Fruit fly (Drosophila melanogaster) whole organism, embryonic: ENCODE data around the gene dj-1beta.

Experiments used
- Atf6 ChIP-seq: fragments of 200-800 bp; sonication (Bioruptor generic); IDR thresholded peaks from 2 replicates; pipeline ENCODE4 v1.3.6; 2022; ENCODE audit warnings: missing biosample characterization, missing genetic modification characterization
- B-H1 ChIP-seq: fragments of 200-800 bp; sonication (Bioruptor generic); IDR thresholded peaks from 3 replicates; pipeline ENCODE4 v1.3.6; 2022; ENCODE audit warnings: missing biosample characterization, missing genetic modification characterization
- CG10209 ChIP-seq: fragments of 200-800 bp; sonication (Bioruptor generic); optimal IDR thresholded peaks from 3 replicates; lab custom pipeline; 2017; ENCODE audit warnings: missing biosample characterization, mild to moderate bottlenecking, missing genetic modification characterization, missing genetic modification reagents
- CG10267 ChIP-seq: fragments of 200-800 bp; sonication (Bioruptor generic); optimal IDR thresholded peaks from 2 replicates; lab custom pipeline; 2018; ENCODE audit warnings: missing biosample characterization, mild to moderate bottlenecking, missing genetic modification characterization, moderate library complexity
- CG10959 ChIP-seq: fragments of 200-800 bp; sonication (Bioruptor generic); IDR thresholded peaks from 2 replicates; pipeline ENCODE4 v1.3.6; 2022; ENCODE audit warnings: missing biosample characterization, missing genetic modification characterization
- CG11504 ChIP-seq: fragments of 200-800 bp; sonication (Bioruptor generic); optimal IDR thresholded peaks from 3 replicates; lab custom pipeline; 2019; ENCODE audit warnings: missing biosample characterization, mild to moderate bottlenecking, missing genetic modification characterization, moderate library complexity
- CG11723 ChIP-seq: fragments of 200-800 bp; sonication (Bioruptor generic); optimal IDR thresholded peaks from 2 replicates; lab custom pipeline; 2017; ENCODE audit warnings: missing biosample characterization, mild to moderate bottlenecking, missing genetic modification characterization
- CG14710 ChIP-seq: fragments of 200-800 bp; sonication (Bioruptor generic); optimal IDR thresholded peaks from 3 replicates; lab custom pipeline; 2019; ENCODE audit warnings: missing biosample characterization, mild to moderate bottlenecking, missing genetic modification characterization, moderate library complexity
- CG17361 ChIP-seq: fragments of 200-800 bp; sonication (Bioruptor generic); IDR thresholded peaks from 3 replicates; pipeline ENCODE4 v1.3.6; 2022; ENCODE audit warnings: missing biosample characterization, missing genetic modification characterization
- CG33557 ChIP-seq: fragments of 200-800 bp; sonication (Bioruptor generic); optimal IDR thresholded peaks from 2 replicates; lab custom pipeline; 2019; ENCODE audit warnings: missing biosample characterization, mild to moderate bottlenecking, missing genetic modification characterization, moderate library complexity
- CG3407 ChIP-seq: fragments of 200-800 bp; sonication (Bioruptor generic); optimal IDR thresholded peaks from 2 replicates; lab custom pipeline; 2018; ENCODE audit warnings: missing biosample characterization, mild to moderate bottlenecking, missing genetic modification characterization
- CG34224 ChIP-seq: fragments of 200-800 bp; sonication (Bioruptor generic); IDR thresholded peaks from 3 replicates; pipeline ENCODE4 v1.3.6; 2022; ENCODE audit warnings: missing biosample characterization, missing genetic modification characterization; ENCODE audit not compliant: partially characterized antibody
- CG4328 ChIP-seq: fragments of 200-800 bp; sonication (Bioruptor generic); optimal IDR thresholded peaks from 3 replicates; lab custom pipeline; 2017; ENCODE audit warnings: missing biosample characterization, missing genetic modification reagents, missing genetic modification characterization
- CG6689 ChIP-seq: fragments of 200-800 bp; sonication (Bioruptor generic); IDR thresholded peaks from 2 replicates; pipeline ENCODE4 v1.3.6; 2022; ENCODE audit warnings: missing biosample characterization, missing genetic modification characterization
- CG7963 ChIP-seq: fragments of 200-800 bp; sonication (Bioruptor generic); IDR thresholded peaks from 3 replicates; pipeline ENCODE4 v1.3.6; 2022; ENCODE audit warnings: missing biosample characterization, missing genetic modification characterization; ENCODE audit not compliant: partially characterized antibody
- CG8281 ChIP-seq: fragments of 200-800 bp; sonication (Bioruptor generic); optimal IDR thresholded peaks from 2 replicates; lab custom pipeline; 2018; ENCODE audit warnings: missing biosample characterization, mild to moderate bottlenecking, missing genetic modification characterization, moderate library complexity
- CG9437 ChIP-seq: fragments of 200-800 bp; sonication (Bioruptor generic); optimal IDR thresholded peaks from 2 replicates; lab custom pipeline; 2018; ENCODE audit warnings: missing biosample characterization, mild to moderate bottlenecking, missing genetic modification characterization
- Camta ChIP-seq: fragments of 200-800 bp; sonication (Bioruptor generic); optimal IDR thresholded peaks from 2 replicates; lab custom pipeline; 2016; ENCODE audit warnings: missing biosample characterization, missing genetic modification characterization
- D19A ChIP-seq: fragments of 200-800 bp; optimal IDR thresholded peaks from 3 replicates; lab custom pipeline; 2019; ENCODE audit warnings: missing biosample characterization, mild to moderate bottlenecking, missing genetic modification characterization, moderate library complexity
- Dad ChIP-seq: fragments of 200-800 bp; sonication (Bioruptor generic); optimal IDR thresholded peaks from 3 replicates; lab custom pipeline; 2016; ENCODE audit warnings: missing biosample characterization, missing genetic modification characterization
- Dbx ChIP-seq: fragments of 200-800 bp; sonication (Bioruptor generic); IDR thresholded peaks from 3 replicates; pipeline ENCODE4 v1.3.6; 2022; ENCODE audit warnings: missing biosample characterization, missing genetic modification characterization
- HLH54F ChIP-seq: fragments of 200-800 bp; sonication (Bioruptor generic); optimal IDR thresholded peaks from 3 replicates; lab custom pipeline; 2016; ENCODE audit warnings: missing biosample characterization, missing genetic modification characterization
- Meics ChIP-seq: fragments of 200-800 bp; sonication (Bioruptor generic); optimal IDR thresholded peaks from 2 replicates; lab custom pipeline; 2017; ENCODE audit warnings: missing biosample characterization, mild to moderate bottlenecking, missing genetic modification characterization
- Mrtf ChIP-seq: fragments of 200-800 bp; sonication (Bioruptor generic); IDR thresholded peaks from 3 replicates; pipeline ENCODE4 v1.3.6; 2022; ENCODE audit warnings: missing biosample characterization, missing genetic modification characterization
- NfI ChIP-seq: fragments of 200-800 bp; sonication (Bioruptor generic); optimal IDR thresholded peaks from 3 replicates; lab custom pipeline; 2018; ENCODE audit warnings: missing biosample characterization, mild to moderate bottlenecking, missing genetic modification characterization, moderate library complexity
- Poxn ChIP-seq: fragments of 200-800 bp; sonication (Bioruptor generic); IDR thresholded peaks from 2 replicates; pipeline ENCODE4 v1.3.6; 2022; ENCODE audit warnings: missing biosample characterization, missing genetic modification characterization
- Scr ChIP-seq: fragments of 200-800 bp; sonication (Bioruptor generic); IDR thresholded peaks from 2 replicates; pipeline ENCODE4 v1.3.6; 2022; ENCODE audit warnings: missing biosample characterization, missing genetic modification characterization; ENCODE audit not compliant: partially characterized antibody
- Side ChIP-seq: fragments of 200-800 bp; sonication (Bioruptor generic); optimal IDR thresholded peaks from 2 replicates; lab custom pipeline; 2016; ENCODE audit warnings: missing biosample characterization, missing genetic modification characterization
- Xbp1 ChIP-seq: fragments of 200-800 bp; sonication (Bioruptor generic); optimal IDR thresholded peaks from 3 replicates; lab custom pipeline; 2016; ENCODE audit warnings: missing biosample characterization, mild to moderate bottlenecking, missing genetic modification characterization
- ash1 ChIP-seq: fragments of 200-800 bp; sonication (Bioruptor generic); optimal IDR thresholded peaks from 2 replicates; lab custom pipeline; 2018; ENCODE audit warnings: missing biosample characterization, mild to moderate bottlenecking, missing genetic modification characterization
- bab2 ChIP-seq: fragments of 200-800 bp; sonication (Bioruptor generic); optimal IDR thresholded peaks from 2 replicates; lab custom pipeline; 2016; ENCODE audit warnings: missing biosample characterization, missing genetic modification characterization
- br ChIP-seq: fragments of >200 bp; optimal IDR thresholded peaks from 2 replicates; lab custom pipeline; 2017
- bsh ChIP-seq, 2 experiments: fragments of 200-800 bp; sonication (Bioruptor generic); optimal IDR thresholded peaks; 2 replicates each; lab custom pipeline; 2017 to 2018; ENCODE audit warnings: mild to moderate bottlenecking in 2 of 2, missing biosample characterization in 2 of 2, missing genetic modification characterization in 2 of 2, moderate library complexity in 1 of 2
- dimm ChIP-seq: fragments of 200-800 bp; sonication (Bioruptor generic); IDR thresholded peaks from 2 replicates; pipeline ENCODE4 v1.3.6; 2022; ENCODE audit warnings: missing biosample characterization, missing genetic modification characterization
- fd96Cb ChIP-seq: fragments of 200-800 bp; sonication (Bioruptor generic); optimal IDR thresholded peaks from 2 replicates; lab custom pipeline; 2018; ENCODE audit warnings: missing biosample characterization, mild to moderate bottlenecking, missing genetic modification characterization, moderate library complexity
- hb ChIP-seq: fragments of 200-800 bp; sonication (Bioruptor generic); IDR thresholded peaks from 3 replicates; pipeline ENCODE4 v1.3.6; 2022; ENCODE audit warnings: missing biosample characterization, missing genetic modification characterization; ENCODE audit not compliant: partially characterized antibody
- inv ChIP-seq: fragments of 200-800 bp; sonication (Bioruptor generic); IDR thresholded peaks from 2 replicates; pipeline ENCODE4 v1.3.6; 2022; ENCODE audit warnings: missing biosample characterization, missing genetic modification characterization; ENCODE audit not compliant: partially characterized antibody
- lab ChIP-seq: fragments of 200-800 bp; sonication (Bioruptor generic); optimal IDR thresholded peaks from 3 replicates; lab custom pipeline; 2017; ENCODE audit warnings: missing biosample characterization, missing genetic modification characterization, mild to moderate bottlenecking, moderate library complexity, missing genetic modification reagents
- lilli ChIP-seq: fragments of 200-800 bp; sonication (Bioruptor generic); optimal IDR thresholded peaks from 3 replicates; lab custom pipeline; 2016; ENCODE audit warnings: missing biosample characterization, missing genetic modification characterization
- nom ChIP-seq: fragments of 200-800 bp; sonication (Bioruptor generic); optimal IDR thresholded peaks from 2 replicates; lab custom pipeline; 2017; ENCODE audit warnings: missing biosample characterization, missing genetic modification characterization, mild to moderate bottlenecking, moderate library complexity, missing genetic modification reagents
- oc ChIP-seq: fragments of 200-800 bp; sonication (Bioruptor generic); optimal IDR thresholded peaks from 2 replicates; lab custom pipeline; 2018; ENCODE audit warnings: missing biosample characterization, mild to moderate bottlenecking, missing genetic modification characterization, moderate library complexity
- pan ChIP-seq, 4 experiments: fragments of >200 bp in 3 of 4; fragments of 200-800 bp in 1 of 4; sonication (Bioruptor generic) in 1 of 4; optimal IDR thresholded peaks in 3 of 4; IDR thresholded peaks in 1 of 4; 2 replicates each; pipeline versions ENCODE4 v1.3.6 to Lab custom; 2017 to 2022; ENCODE audit warnings: missing biosample characterization in 2 of 4, missing genetic modification characterization in 2 of 4, mixed read lengths in 1 of 4
- pho ChIP-seq: fragments of 200-800 bp; sonication (Bioruptor generic); optimal IDR thresholded peaks from 2 replicates; lab custom pipeline; 2016; ENCODE audit warnings: missing biosample characterization, missing genetic modification characterization
- seq ChIP-seq: fragments of 200-800 bp; sonication (Bioruptor generic); IDR thresholded peaks from 2 replicates; pipeline ENCODE4 v1.3.6; 2022; ENCODE audit warnings: missing biosample characterization, missing genetic modification characterization
- ssp ChIP-seq: fragments of 200-800 bp; sonication (Bioruptor generic); IDR thresholded peaks from 2 replicates; pipeline ENCODE4 v1.3.6; 2022; ENCODE audit warnings: missing biosample characterization, missing genetic modification characterization
- sug ChIP-seq: fragments of 200-800 bp; optimal IDR thresholded peaks from 2 replicates; lab custom pipeline; 2019; ENCODE audit warnings: missing biosample characterization, mild to moderate bottlenecking, missing genetic modification characterization, moderate library complexity
- tgo ChIP-seq: fragments of 200-800 bp; sonication (Bioruptor generic); IDR thresholded peaks from 3 replicates; pipeline ENCODE4 v1.3.6; 2022; ENCODE audit warnings: missing biosample characterization, missing genetic modification characterization
- vnd ChIP-seq: fragments of 200-800 bp; sonication (Bioruptor generic); IDR thresholded peaks from 3 replicates; pipeline ENCODE4 v1.3.6; 2022; ENCODE audit warnings: missing biosample characterization, missing genetic modification characterization; ENCODE audit not compliant: partially characterized antibody

The dj-1beta gene

DNA sequence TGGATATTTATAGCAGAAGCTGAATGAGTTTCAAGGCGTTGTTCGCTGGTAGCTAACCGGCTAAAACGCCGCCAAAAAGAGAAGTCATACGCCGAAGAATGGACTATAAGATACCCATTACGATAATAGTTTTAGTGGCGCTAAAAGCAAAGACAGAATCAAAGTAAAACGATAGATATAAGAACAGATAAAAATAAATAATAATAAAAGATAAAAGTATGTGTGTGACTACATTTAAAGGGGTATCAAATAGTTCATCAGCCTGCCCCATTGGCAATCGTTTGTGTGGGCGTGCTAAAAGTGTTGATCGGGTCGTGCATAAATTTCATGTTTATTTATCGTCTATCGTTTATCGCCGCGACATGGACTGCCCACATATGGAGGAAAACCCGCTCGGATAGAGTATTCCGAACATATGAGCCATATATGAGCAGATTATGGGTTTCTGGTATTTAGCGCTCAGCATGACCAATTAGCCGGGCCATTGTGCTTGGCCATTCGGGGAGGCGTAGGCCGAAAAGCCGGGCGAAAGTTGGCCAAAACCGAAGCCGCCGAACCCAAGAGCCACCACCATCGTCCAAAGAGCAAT, 9.5 kb upstream of the dj-1beta start (continued):
- TF ChIP-seq CG34224 (GFP tag; lab: Robert Waterston, UW) (no peak), Poxn (GFP tag; lab: Robert Waterston, UW) (peak; percentile 51; the same call in 1 of the 2 replicates), tgo (peak; percentile 76), CG10959 (GFP tag; lab: Robert Waterston, UW) (peak; percentile 38; the same call in 1 of the 2 replicates), Side (GFP tag; lab: Kevin White, UChicago) (no peak), CG9437 (GFP tag; lab: Kevin White, UChicago) (peak; percentile 45), ash1 (no peak), oc (tag; lab: Kevin White, UChicago) (peak; percentile 54), fd96Cb (tag; lab: Kevin White, UChicago) (peak; percentile 69), NfI (GFP tag; lab: Kevin White, UChicago) (peak; percentile 29), Atf6 (GFP tag; lab: Robert Waterston, UW) (peak; percentile 81), seq (GFP tag; lab: Robert Waterston, UW) (0 out of 2 replicates have a peak, but pooled peaks have one; percentile 19), CG3407 (GFP tag; lab: Kevin White, UChicago) (peak; percentile 43), CG11723 (peak; percentile 13), pho (peak; percentile 5), vnd (0 out of 3 replicates have a peak, but pooled peaks have one; percentile 8), CG10267 (tag; lab: Kevin White, UChicago) (peak; percentile 52), CG10209 (GFP tag; lab: Kevin White, UChicago) (peak; percentile 63), lilli (GFP tag; lab: Kevin White, UChicago) (peak; percentile 47), Dbx (GFP tag; lab: Robert Waterston, UW) (peak; percentile 79; the same call in 2 of the 3 replicates), B-H1 (GFP tag; lab: Robert Waterston, UW) (peak; percentile 49), sug (tag; lab: Kevin White, UChicago) (peak; percentile 45), Meics (peak; percentile 70), Dad (GFP tag; lab: Kevin White, UChicago) (peak; percentile 18), CG4328 (no peak), Scr (GFP tag; lab: Robert Waterston, UW) (peak; percentile 57), CG33557 (GFP tag; lab: Kevin White, UChicago) (no peak), CG8281 (tag; lab: Kevin White, UChicago) (peak; percentile 14), dimm (GFP tag; lab: Robert Waterston, UW) (no peak), br (no peak), CG6689 (GFP tag; lab: Robert Waterston, UW) (peak; percentile 72), Camta (no peak), nom (GFP tag; lab: Kevin White, UChicago) (no peak), CG7963 (0 out of 3 replicates have a peak, but pooled peaks have one; percentile 13), CG17361 (GFP tag; lab: Robert Waterston, UW) (peak; percentile 57), CG14710 (tag; lab: Kevin White, UChicago) (peak; percentile 10), bsh (GFP tag; optimal IDR thresholded peaks at IDR 0.05; lab: Kevin White, UChicago) (peak in 1 of 2 experiments; percentile 54), lab (peak; percentile 73), bab2 (GFP tag; lab: Kevin White, UChicago) (peak; percentile 9), Xbp1 (GFP tag; lab: Kevin White, UChicago) (peak; percentile 67), D19A (tag; lab: Kevin White, UChicago) (peak; percentile 57), pan (optimal IDR thresholded peaks at IDR 0.05; lab: Kevin White, UChicago) (no peak), pan (GFP tag; optimal IDR thresholded peaks at IDR 0.05 in 1 of 2, IDR thresholded peaks at IDR 0.05 in 1 of 2) (peak in 1 of 2 experiments; percentile 72), hb (GFP tag; lab: Robert Waterston, UW) (0 out of 3 replicates have a peak, but pooled peaks have one; percentile 56), CG11504 (tag; lab: Kevin White, UChicago) (peak; percentile 79), HLH54F (GFP tag; lab: Kevin White, UChicago) (peak; percentile 13), inv (GFP tag; lab: Robert Waterston, UW) (0 out of 2 replicates have a peak, but pooled peaks have one; percentile 17), ssp (GFP tag; lab: Robert Waterston, UW) (peak; percentile 57), Mrtf (GFP tag; lab: Robert Waterston, UW) (peak; percentile 45; the same call in 2 of the 3 replicates)
